Fruit fly (Drosophila melanogaster) whole organism, embryonic: ENCODE data around the gene CG43799.

Experiments used
- B-H2 ChIP-seq: fragments of 200-800 bp; sonication (Bioruptor generic); optimal IDR thresholded peaks from 2 replicates; lab custom pipeline; 2018; ENCODE audit warnings: missing biosample characterization, mild to moderate bottlenecking, missing genetic modification characterization
- Bgb ChIP-seq: fragments of 200-800 bp; sonication (Bioruptor generic); IDR thresholded peaks from 2 replicates; pipeline ENCODE4 v1.3.6; 2022; ENCODE audit warnings: missing biosample characterization, missing genetic modification characterization; ENCODE audit not compliant: partially characterized antibody
- BtbVII ChIP-seq: fragments of 200-800 bp; sonication (Bioruptor generic); optimal IDR thresholded peaks from 3 replicates; lab custom pipeline; 2017; ENCODE audit warnings: missing biosample characterization, mild to moderate bottlenecking, missing genetic modification characterization
- CG10543 ChIP-seq: fragments of 200-800 bp; sonication (Bioruptor generic); optimal IDR thresholded peaks from 3 replicates; lab custom pipeline; 2017; ENCODE audit warnings: missing biosample characterization, mild to moderate bottlenecking, missing genetic modification characterization, moderate library complexity
- CG10654 ChIP-seq: fragments of 200-800 bp; sonication (Bioruptor generic); optimal IDR thresholded peaks from 2 replicates; lab custom pipeline; 2016; ENCODE audit warnings: missing biosample characterization, missing genetic modification characterization
- CG10959 ChIP-seq: fragments of 200-800 bp; sonication (Bioruptor generic); IDR thresholded peaks from 2 replicates; pipeline ENCODE4 v1.3.6; 2022; ENCODE audit warnings: missing biosample characterization, missing genetic modification characterization
- CG1602 ChIP-seq: fragments of 200-800 bp; sonication (Bioruptor generic); optimal IDR thresholded peaks from 3 replicates; lab custom pipeline; 2016; ENCODE audit warnings: missing biosample characterization, missing genetic modification characterization
- CG16779 ChIP-seq: fragments of 200-800 bp; sonication (Bioruptor generic); IDR thresholded peaks from 2 replicates; pipeline ENCODE4 v1.3.6; 2022; ENCODE audit warnings: missing biosample characterization, missing genetic modification characterization
- CG18619 ChIP-seq: fragments of 200-800 bp; sonication (Bioruptor generic); optimal IDR thresholded peaks from 3 replicates; lab custom pipeline; 2017; ENCODE audit warnings: missing biosample characterization, mild to moderate bottlenecking, missing genetic modification characterization
- CG2678 ChIP-seq: fragments of 200-800 bp; sonication (Bioruptor generic); optimal IDR thresholded peaks from 3 replicates; lab custom pipeline; 2019; ENCODE audit warnings: missing biosample characterization, mild to moderate bottlenecking, missing genetic modification characterization, moderate library complexity
- CG2889 ChIP-seq: fragments of 200-800 bp; sonication (Bioruptor generic); IDR thresholded peaks from 3 replicates; pipeline ENCODE4 v1.3.6; 2022; ENCODE audit warnings: missing biosample characterization, missing genetic modification characterization
- CG31224 ChIP-seq: fragments of 200-800 bp; sonication (Bioruptor generic); IDR thresholded peaks from 2 replicates; pipeline ENCODE4 v1.3.6; 2022; ENCODE audit warnings: missing biosample characterization, missing genetic modification characterization
- CG32532 ChIP-seq: fragments of 200-800 bp; sonication (Bioruptor generic); IDR thresholded peaks from 2 replicates; pipeline ENCODE4 v1.3.6; 2022; ENCODE audit warnings: missing biosample characterization, missing genetic modification characterization
- CG32772 ChIP-seq: fragments of 200-800 bp; sonication (Bioruptor generic); IDR thresholded peaks from 2 replicates; pipeline ENCODE4 v1.3.6; 2022; ENCODE audit warnings: missing biosample characterization, missing genetic modification characterization
- CG34376 ChIP-seq: fragments of 200-800 bp; sonication (Bioruptor generic); optimal IDR thresholded peaks from 2 replicates; lab custom pipeline; 2018; ENCODE audit warnings: missing biosample characterization, mild to moderate bottlenecking, missing genetic modification characterization
- CG3726 ChIP-seq: fragments of 200-800 bp; sonication (Bioruptor generic); IDR thresholded peaks from 3 replicates; pipeline ENCODE4, ENCODE4 v1.3.6; 2022; ENCODE audit warnings: missing biosample characterization, missing genetic modification characterization
- CG3995 ChIP-seq: fragments of 200-800 bp; sonication (Bioruptor generic); optimal IDR thresholded peaks from 3 replicates; lab custom pipeline; 2016; ENCODE audit warnings: missing biosample characterization, missing genetic modification characterization
- CG4328 ChIP-seq: fragments of 200-800 bp; sonication (Bioruptor generic); optimal IDR thresholded peaks from 3 replicates; lab custom pipeline; 2017; ENCODE audit warnings: missing biosample characterization, missing genetic modification reagents, missing genetic modification characterization
- CG4617 ChIP-seq: fragments of 200-800 bp; sonication (Bioruptor generic); optimal IDR thresholded peaks from 3 replicates; lab custom pipeline; 2016; ENCODE audit warnings: missing biosample characterization, missing genetic modification characterization, borderline replicate concordance
- CG5180 ChIP-seq: fragments of 200-800 bp; sonication (Bioruptor generic); optimal IDR thresholded peaks from 3 replicates; lab custom pipeline; 2017; ENCODE audit warnings: missing biosample characterization, missing genetic modification characterization, mild to moderate bottlenecking, moderate library complexity, missing genetic modification reagents
- CG7839 ChIP-seq: fragments of 200-800 bp; sonication (Bioruptor generic); optimal IDR thresholded peaks from 3 replicates; lab custom pipeline; 2018; ENCODE audit warnings: missing biosample characterization, mild to moderate bottlenecking, missing genetic modification characterization, moderate library complexity
- Camta ChIP-seq: fragments of 200-800 bp; sonication (Bioruptor generic); optimal IDR thresholded peaks from 2 replicates; lab custom pipeline; 2016; ENCODE audit warnings: missing biosample characterization, missing genetic modification characterization
- Dfd ChIP-seq, 2 experiments: fragments of >200 bp; optimal IDR thresholded peaks; 2 replicates each; lab custom pipeline; 2017; ENCODE audit warnings: missing biosample characterization in 2 of 2, missing genetic modification characterization in 2 of 2
- Elba2 ChIP-seq: fragments of 200-800 bp; sonication (Bioruptor generic); optimal IDR thresholded peaks from 3 replicates; lab custom pipeline; 2016; ENCODE audit warnings: missing biosample characterization, missing genetic modification characterization
- HHEX ChIP-seq: fragments of 200-800 bp; sonication (Bioruptor generic); optimal IDR thresholded peaks from 3 replicates; lab custom pipeline; 2017; ENCODE audit warnings: missing biosample characterization, mild to moderate bottlenecking, missing genetic modification characterization, missing genetic modification reagents
- Hr39 ChIP-seq: fragments of >200 bp; optimal IDR thresholded peaks from 2 replicates; lab custom pipeline; 2017
- MBD-R2 ChIP-seq: fragments of 200-800 bp; sonication (Bioruptor generic); IDR thresholded peaks from 2 replicates; pipeline ENCODE4 v1.3.6; 2022; ENCODE audit warnings: missing biosample characterization, missing genetic modification characterization
- MTF-1 ChIP-seq: fragments of 200-800 bp; sonication (Bioruptor generic); optimal IDR thresholded peaks from 2 replicates; lab custom pipeline; 2018; ENCODE audit warnings: missing biosample characterization, mild to moderate bottlenecking, missing genetic modification characterization, borderline replicate concordance
- Meics ChIP-seq: fragments of 200-800 bp; sonication (Bioruptor generic); optimal IDR thresholded peaks from 2 replicates; lab custom pipeline; 2017; ENCODE audit warnings: missing biosample characterization, mild to moderate bottlenecking, missing genetic modification characterization
- Oli ChIP-seq: fragments of 200-800 bp; sonication (Bioruptor generic); optimal IDR thresholded peaks from 2 replicates; lab custom pipeline; 2018; ENCODE audit warnings: missing biosample characterization, mild to moderate bottlenecking, missing genetic modification characterization, moderate library complexity
- Ptx1 ChIP-seq: fragments of 200-800 bp; sonication (Bioruptor generic); IDR thresholded peaks from 2 replicates; pipeline ENCODE4 v1.3.6; 2022; ENCODE audit warnings: missing biosample characterization, missing genetic modification characterization
- Ssrp ChIP-seq: fragments of 200-800 bp; sonication (Bioruptor generic); optimal IDR thresholded peaks from 2 replicates; lab custom pipeline; 2018; ENCODE audit warnings: missing biosample characterization, mild to moderate bottlenecking, missing genetic modification characterization, moderate library complexity
- Usf ChIP-seq: fragments of 200-800 bp; sonication (Bioruptor generic); optimal IDR thresholded peaks from 2 replicates; lab custom pipeline; 2017; ENCODE audit warnings: missing genotype, missing biosample characterization, missing genetic modification characterization
- ab ChIP-seq: fragments of 200-800 bp; sonication (Bioruptor generic); optimal IDR thresholded peaks from 2 replicates; lab custom pipeline; 2016; ENCODE audit warnings: missing biosample characterization, missing genetic modification characterization
- amos ChIP-seq: fragments of 200-800 bp; sonication (Bioruptor generic); IDR thresholded peaks from 2 replicates; pipeline ENCODE4 v1.3.6; 2022; ENCODE audit warnings: missing biosample characterization, missing genetic modification characterization; ENCODE audit not compliant: partially characterized antibody
- caup ChIP-seq: fragments of 200-800 bp; sonication (Bioruptor generic); optimal IDR thresholded peaks from 3 replicates; lab custom pipeline; 2017; ENCODE audit warnings: missing biosample characterization, mild to moderate bottlenecking, missing genetic modification characterization, moderate library complexity; ENCODE audit not compliant: severe bottlenecking
- ci ChIP-seq: fragments of 200-800 bp; sonication (Bioruptor generic); IDR thresholded peaks from 3 replicates; pipeline ENCODE4 v1.3.6; 2022; ENCODE audit warnings: missing biosample characterization, missing genetic modification characterization
- dm ChIP-seq: fragments of 200-800 bp; sonication (Bioruptor generic); optimal IDR thresholded peaks from 3 replicates; lab custom pipeline; 2016; ENCODE audit warnings: missing biosample characterization, missing genetic modification characterization
- fu2 ChIP-seq: fragments of 200-800 bp; sonication (Bioruptor generic); optimal IDR thresholded peaks from 2 replicates; lab custom pipeline; 2016; ENCODE audit warnings: missing biosample characterization, missing genetic modification characterization
- gcm ChIP-seq: fragments of 200-800 bp; sonication (Bioruptor generic); optimal IDR thresholded peaks from 2 replicates; lab custom pipeline; 2019; ENCODE audit warnings: missing biosample characterization, mild to moderate bottlenecking, missing genetic modification characterization, moderate library complexity
- gsb-n ChIP-seq: fragments of 200-800 bp; sonication (Bioruptor generic); optimal IDR thresholded peaks from 3 replicates; lab custom pipeline; 2018; ENCODE audit warnings: missing biosample characterization, mild to moderate bottlenecking, missing genetic modification characterization
- kay ChIP-seq: fragments of 200-800 bp; sonication (Bioruptor generic); optimal IDR thresholded peaks from 2 replicates; lab custom pipeline; 2016; ENCODE audit warnings: missing biosample characterization, missing genetic modification characterization
- nerfin-2 ChIP-seq: fragments of 200-800 bp; sonication (Bioruptor generic); IDR thresholded peaks from 2 replicates; pipeline ENCODE4 v1.3.6; 2022; ENCODE audit warnings: missing biosample characterization, missing genetic modification characterization; ENCODE audit not compliant: partially characterized antibody
- nom ChIP-seq: fragments of 200-800 bp; sonication (Bioruptor generic); optimal IDR thresholded peaks from 2 replicates; lab custom pipeline; 2017; ENCODE audit warnings: missing biosample characterization, missing genetic modification characterization, mild to moderate bottlenecking, moderate library complexity, missing genetic modification reagents
- oc ChIP-seq: fragments of 200-800 bp; sonication (Bioruptor generic); optimal IDR thresholded peaks from 2 replicates; lab custom pipeline; 2018; ENCODE audit warnings: missing biosample characterization, mild to moderate bottlenecking, missing genetic modification characterization, moderate library complexity
- pho ChIP-seq: fragments of 200-800 bp; sonication (Bioruptor generic); optimal IDR thresholded peaks from 2 replicates; lab custom pipeline; 2016; ENCODE audit warnings: missing biosample characterization, missing genetic modification characterization
- ranshi ChIP-seq: fragments of 200-800 bp; sonication (Bioruptor generic); IDR thresholded peaks from 2 replicates; pipeline ENCODE4 v1.3.6; 2022; ENCODE audit warnings: missing biosample characterization, missing genetic modification characterization
- repo ChIP-seq: fragments of 200-800 bp; sonication (Bioruptor generic); optimal IDR thresholded peaks from 2 replicates; lab custom pipeline; 2016; ENCODE audit warnings: missing biosample characterization, missing genetic modification characterization
- scrt ChIP-seq: fragments of 200-800 bp; sonication (Bioruptor generic); optimal IDR thresholded peaks from 2 replicates; lab custom pipeline; 2018; ENCODE audit warnings: missing biosample characterization, mild to moderate bottlenecking, missing genetic modification characterization, moderate library complexity
- sd ChIP-seq: fragments of 200-800 bp; sonication (Bioruptor generic); optimal IDR thresholded peaks from 3 replicates; lab custom pipeline; 2018; ENCODE audit warnings: missing biosample characterization, mild to moderate bottlenecking, missing genetic modification characterization, moderate library complexity
- seq ChIP-seq: fragments of 200-800 bp; sonication (Bioruptor generic); IDR thresholded peaks from 2 replicates; pipeline ENCODE4 v1.3.6; 2022; ENCODE audit warnings: missing biosample characterization, missing genetic modification characterization
- stwl ChIP-seq: fragments of 200-800 bp; sonication (Bioruptor generic); optimal IDR thresholded peaks from 3 replicates; lab custom pipeline; 2018; ENCODE audit warnings: missing biosample characterization, mild to moderate bottlenecking, missing genetic modification characterization, moderate library complexity

CG43799 gene

DNA sequence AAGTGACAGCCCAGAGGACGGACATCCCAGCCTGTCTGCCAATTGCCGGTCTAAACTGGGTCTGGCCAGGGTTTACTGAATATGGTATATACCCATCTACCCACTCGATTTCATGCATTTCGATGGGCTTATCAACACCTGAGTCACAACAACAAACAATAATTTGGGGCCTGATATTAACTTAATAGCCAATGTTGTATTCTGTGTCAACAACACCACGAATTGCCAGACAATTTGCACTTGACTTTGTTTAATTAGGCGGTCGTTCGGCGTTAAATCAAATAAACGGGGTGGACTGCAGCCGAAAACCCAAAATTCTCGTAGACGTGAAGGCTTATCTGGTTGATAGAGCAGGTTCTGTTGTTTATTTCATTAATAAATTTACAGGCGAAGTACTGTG, 11.8 kb downstream of the CG43799 start (continued):
- TF ChIP-seq Bgb, result no peak
- TF ChIP-seq ab (GFP tag; lab: Kevin White, UChicago), result no peak
- no peak for TF ChIP-seq gsb-n (tag; lab: Kevin White, UChicago)
- TF ChIP-seq BtbVII (GFP tag; lab: Kevin White, UChicago), result peak; percentile 36
- no peak for TF ChIP-seq CG18619 (GFP tag; lab: Kevin White, UChicago)
- no peak for TF ChIP-seq scrt (GFP tag; lab: Kevin White, UChicago)
- TF ChIP-seq pho (GFP tag; lab: Kevin White, UChicago), result no peak
- no peak for TF ChIP-seq Ptx1
- TF ChIP-seq CG2678 (tag; lab: Kevin White, UChicago), result peak; percentile 58
- peak; percentile 23 for TF ChIP-seq CG34376 (GFP tag; lab: Kevin White, UChicago)
- TF ChIP-seq gcm (GFP tag; lab: Kevin White, UChicago), result no peak
- TF ChIP-seq B-H2 (GFP tag; lab: Kevin White, UChicago), result peak; percentile 29
- TF ChIP-seq CG32772 (GFP tag; lab: Robert Waterston, UW), result no peak
- TF ChIP-seq MBD-R2 (GFP tag; lab: Robert Waterston, UW), result no peak
- no peak for TF ChIP-seq stwl
- no peak for TF ChIP-seq Camta
- no peak for TF ChIP-seq Usf (GFP tag; lab: Kevin White, UChicago)
- TF ChIP-seq Ssrp (tag; lab: Kevin White, UChicago), result no peak
- no peak for TF ChIP-seq kay (GFP tag; lab: Kevin White, UChicago)
- TF ChIP-seq dm (GFP tag; lab: Kevin White, UChicago), result no peak
- no peak for TF ChIP-seq Elba2 (GFP tag; lab: Kevin White, UChicago)
- TF ChIP-seq HHEX (GFP tag; lab: Kevin White, UChicago), result no peak
- no peak for TF ChIP-seq CG4617 (GFP tag; lab: Kevin White, UChicago)
- no peak for TF ChIP-seq CG5180
- no peak for TF ChIP-seq CG2889
- TF ChIP-seq CG32532 (GFP tag; lab: Robert Waterston, UW), result no peak
- TF ChIP-seq Meics (GFP tag; lab: Kevin White, UChicago), result peak; percentile 6
- TF ChIP-seq CG4328 (GFP tag; lab: Kevin White, UChicago), result no peak
- peak; percentile 5 for TF ChIP-seq repo (GFP tag; lab: Kevin White, UChicago)
- no peak for TF ChIP-seq nom (GFP tag; lab: Kevin White, UChicago)
- TF ChIP-seq CG3995 (GFP tag; lab: Kevin White, UChicago), result no peak
- no peak for TF ChIP-seq Oli (tag; lab: Kevin White, UChicago)
- no peak for TF ChIP-seq Hr39
- TF ChIP-seq CG7839 (tag; lab: Kevin White, UChicago), result no peak
- no peak for TF ChIP-seq amos (GFP tag; lab: Robert Waterston, UW)
- no peak for TF ChIP-seq ranshi
- peak; percentile 5 for TF ChIP-seq MTF-1
- TF ChIP-seq ci (GFP tag; lab: Robert Waterston, UW), result no peak
- peak; percentile 34; the same call in 1 of the 2 replicates for TF ChIP-seq seq (GFP tag; lab: Robert Waterston, UW)
- TF ChIP-seq nerfin-2 (GFP tag; lab: Robert Waterston, UW), result no peak
- TF ChIP-seq CG10654 (GFP tag; lab: Kevin White, UChicago), result no peak
- TF ChIP-seq CG16779, result no peak
- no peak for TF ChIP-seq CG10959
- TF ChIP-seq CG31224 (GFP tag; lab: Robert Waterston, UW), result no peak
- TF ChIP-seq sd (tag; lab: Kevin White, UChicago), result peak; percentile 22
- no peak for TF ChIP-seq fu2 (GFP tag; lab: Kevin White, UChicago)
- no peak for TF ChIP-seq oc
- no peak for TF ChIP-seq CG1602
- TF ChIP-seq CG10543 (GFP tag; lab: Kevin White, UChicago), result peak; percentile 41
- TF ChIP-seq CG3726 (GFP tag; lab: Robert Waterston, UW), result no peak
- peak; percentile 67 for TF ChIP-seq caup (GFP tag; lab: Kevin White, UChicago)
- no peak for TF ChIP-seq Dfd (GFP tag; optimal IDR thresholded peaks at IDR 0.05; lab: Kevin White, UChicago)
